Worm (Caenorhabditis elegans): ENCODE results near the gene C30H6.5.

C30H6.5 gene

DNA sequence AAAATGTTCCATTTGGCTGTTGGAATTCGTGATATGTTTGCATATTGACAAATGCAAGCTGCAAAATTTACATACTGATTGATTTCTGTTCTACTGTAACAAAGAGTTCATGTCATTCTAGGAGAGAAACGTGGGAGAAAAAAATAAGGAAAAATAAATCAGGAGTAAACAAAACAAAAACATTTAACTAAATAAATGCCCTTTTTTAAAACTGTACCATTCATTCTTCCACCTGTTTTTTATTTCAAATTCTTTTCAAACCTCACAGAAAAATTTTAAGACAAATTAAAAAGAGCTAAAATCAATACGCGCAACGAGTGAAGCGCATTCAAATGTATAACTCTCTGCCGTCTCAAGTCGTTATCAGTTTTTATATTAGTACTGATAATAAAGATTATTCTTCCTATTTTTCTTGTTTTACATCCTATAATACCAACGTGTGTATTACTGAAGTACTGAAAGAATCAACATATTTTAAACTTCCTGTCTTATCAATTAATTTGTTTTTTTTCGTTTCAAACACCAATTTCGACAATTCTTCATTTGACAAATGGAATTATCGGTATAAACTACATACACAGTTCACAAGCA lies 32.6 kb upstream of the C30H6.5 start, which contains the start of gene C49C3.10:
TSS of gene C49C3.10 (minus strand) at position 51 of the 591 bp plus-strand sequence.
- TF ChIP-seq egl-44 (GFP tag; IDR thresholded peaks at IDR 0.05), result no peak
- no peak for TF ChIP-seq F49E8.2 (tag; optimal IDR thresholded peaks at IDR 0.05; ENCODE audit: insufficient read depth)
- peak; percentile 60 for TF ChIP-seq nhr-80 (tag; optimal IDR thresholded peaks at IDR 0.05)

DNA sequence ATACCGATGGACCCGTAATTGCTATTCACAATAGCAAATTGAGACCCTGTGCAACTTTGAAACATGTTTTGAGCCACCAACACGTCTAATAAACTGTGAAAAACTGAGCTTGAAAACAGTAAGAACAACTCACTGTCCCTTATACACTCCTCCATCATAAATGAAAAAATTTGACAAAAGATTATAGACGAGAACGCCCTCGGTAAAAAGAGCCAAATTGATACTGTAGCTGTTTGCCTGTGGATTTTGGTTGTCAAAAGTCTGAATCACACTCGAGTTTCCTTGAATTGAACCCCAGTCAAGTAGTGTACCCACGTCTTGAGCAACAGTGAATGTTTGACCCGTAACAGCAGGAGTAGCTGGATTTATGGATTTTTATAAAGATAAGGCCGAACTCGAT lies 30.5 kb upstream of the C30H6.5 start:
- no peak for TF ChIP-seq repo-1 (tag; optimal IDR thresholded peaks at IDR 0.05)
- no peak for TF ChIP-seq B0035.1 (tag; optimal IDR thresholded peaks at IDR 0.05)
- TF ChIP-seq Y67H2A.10 (GFP tag; conservative IDR thresholded peaks at IDR 0.05), result no peak
- TF ChIP-seq mes-4 (tag; optimal IDR thresholded peaks at IDR 0.05), result no peak
- no peak for TF ChIP-seq Y53F4B.3 (GFP tag; IDR thresholded peaks at IDR 0.05)
- TF ChIP-seq F57C9.4 (tag; optimal IDR thresholded peaks at IDR 0.05), result no peak
- no peak for TF ChIP-seq lir-1 (GFP tag; conservative IDR thresholded peaks at IDR 0.05)
- TF ChIP-seq attf-3 (GFP tag; conservative IDR thresholded peaks at IDR 0.05), result no peak
- no peak for TF ChIP-seq B0019.2 (GFP tag; conservative IDR thresholded peaks at IDR 0.05)
- no peak for TF ChIP-seq attf-6 (GFP tag; IDR thresholded peaks at IDR 0.05)
- TF ChIP-seq ztf-18 (tag; optimal IDR thresholded peaks at IDR 0.05), result no peak
- no peak for TF ChIP-seq attf-5 (GFP tag; optimal IDR thresholded peaks at IDR 0.05)

- no peak for TF ChIP-seq ceh-91 (GFP tag; IDR thresholded peaks at IDR 0.05)
- TF ChIP-seq somi-1 (GFP tag; optimal IDR thresholded peaks at IDR 0.05), result no peak
- TF ChIP-seq zim-3 (tag; optimal IDR thresholded peaks at IDR 0.05), result no peak
- peak; percentile 20 for TF ChIP-seq ets-4 (GFP tag; optimal IDR thresholded peaks at IDR 0.05)
- no peak for TF ChIP-seq pha-4 (tag; optimal IDR thresholded peaks at IDR 0.05)
- no peak for TF ChIP-seq F55B11.4 (tag; optimal IDR thresholded peaks at IDR 0.05; ENCODE audit: borderline replicate concordance, insufficient read depth)
- TF ChIP-seq tbx-9 (tag; optimal IDR thresholded peaks at IDR 0.05; ENCODE audit: borderline replicate concordance), result no peak
- no peak for TF ChIP-seq C06A6.2 (GFP tag; conservative IDR thresholded peaks at IDR 0.05)
- TF ChIP-seq hrde-1 (tag; optimal IDR thresholded peaks at IDR 0.05; ENCODE audit: borderline replicate concordance), result no peak
- TF ChIP-seq T07F8.4 (tag; optimal IDR thresholded peaks at IDR 0.05), result no peak
- no peak for TF ChIP-seq B0035.1 (tag; optimal IDR thresholded peaks at IDR 0.05)
- TF ChIP-seq nhr-80 (tag; optimal IDR thresholded peaks at IDR 0.05), result peak; percentile 80
- no peak for TF ChIP-seq hsf-1 (GFP tag; IDR thresholded peaks at IDR 0.05)
These were observed 29.4 kb upstream of the C30H6.5 start, which contains the start of gene C49C3.9 for ce11 chrIV:17342179-17342578. TSS of gene C49C3.9 (minus strand) at chrIV:17342314.

- TF ChIP-seq nhr-27 (tag; optimal IDR thresholded peaks at IDR 0.05), result no peak
- TF ChIP-seq aptf-2 (GFP tag; conservative IDR thresholded peaks at IDR 0.05), result no peak
- TF ChIP-seq him-1 (tag; optimal IDR thresholded peaks at IDR 0.05), result no peak
- no peak for TF ChIP-seq F37B4.10 (GFP tag; IDR thresholded peaks at IDR 0.05)
These were observed 28.9 kb upstream of the C30H6.5 start, which contains the start of gene C49C3.21 for ce11 chrIV:17342667-17343066. TSS of gene C49C3.21 (plus strand) at chrIV:17342967.

DNA sequence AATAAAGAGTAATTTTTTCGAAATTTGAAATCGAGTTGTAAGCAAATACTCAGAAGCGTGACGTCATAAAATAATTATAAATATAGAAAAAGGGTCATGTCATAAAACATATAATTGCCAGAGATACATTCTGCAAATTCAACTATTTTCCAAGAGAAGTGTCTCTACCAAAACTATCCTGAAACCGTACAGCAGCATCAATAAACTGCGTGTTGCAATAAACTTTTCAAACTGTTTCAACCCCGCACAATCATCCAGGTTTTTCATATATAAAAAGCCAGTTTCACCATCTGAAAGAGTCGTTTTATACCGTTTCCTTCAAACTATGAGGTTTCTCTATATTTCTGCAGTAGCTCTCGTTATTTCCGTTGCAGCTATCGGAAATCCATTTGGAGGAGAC lies 28.1 kb upstream of the C30H6.5 start, which contains the start of gene C49C3.11:
TSS of gene C49C3.11 (plus strand) at position 301 of the 400 bp plus-strand sequence.
- TF ChIP-seq mxl-1 (tag; optimal IDR thresholded peaks at IDR 0.05) (no peak), lin-26 (GFP tag; IDR thresholded peaks at IDR 0.05) (no peak)
